Worm (Caenorhabditis elegans) whole organism, early embryonic: ENCODE data around the gene sri-43.

Experiments
- B0310.2 ChIP-seq: sonication (generic microtip); optimal IDR thresholded peaks from 2 replicates; lab custom pipeline; 2016; ENCODE audit warnings: mild to moderate bottlenecking, missing genetic modification characterization, missing compliant biosample characterization
- F13C5.2 ChIP-seq: sonication (generic microtip); optimal IDR thresholded peaks from 2 replicates; lab custom pipeline; 2017; ENCODE audit warnings: mild to moderate bottlenecking, missing genetic modification characterization, inconsistent platforms, missing compliant biosample characterization
- aly-1 ChIP-seq: sonication (generic microtip); optimal IDR thresholded peaks from 2 replicates; lab custom pipeline; 2016; ENCODE audit warnings: missing genetic modification characterization, missing compliant biosample characterization
- ama-1 ChIP-seq: fragments of 150-350 bp; optimal IDR thresholded peaks from 2 replicates; lab custom pipeline; 2014
- ceh-13 ChIP-seq: fragments of 200-800 bp; sonication (Bioruptor generic); optimal IDR thresholded peaks from 2 replicates; lab custom pipeline; 2018; ENCODE audit warnings: mild to moderate bottlenecking, missing genetic modification characterization, missing compliant biosample characterization
- ceh-36 ChIP-seq: sonication (generic microtip); optimal IDR thresholded peaks from 2 replicates; lab custom pipeline; 2016; ENCODE audit warnings: missing genetic modification characterization, inconsistent platforms, missing compliant biosample characterization
- ets-7 ChIP-seq: sonication (generic microtip); optimal IDR thresholded peaks from 2 replicates; lab custom pipeline; 2016; ENCODE audit warnings: missing genotype, missing genetic modification characterization, missing compliant biosample characterization
- flt-1 ChIP-seq: fragments of 200-800 bp; sonication (Bioruptor generic); IDR thresholded peaks from 2 replicates; pipeline ENCODE4 v1.3.6; 2022; ENCODE audit warnings: missing genetic modification characterization, missing compliant biosample characterization
- hmbx-1 ChIP-seq: sonication (generic microtip); optimal IDR thresholded peaks from 2 replicates; lab custom pipeline; 2016; ENCODE audit warnings: mild to moderate bottlenecking, missing genetic modification characterization, missing compliant biosample characterization
- hmg-4 ChIP-seq: fragments of 200-800 bp; sonication (Bioruptor generic); optimal IDR thresholded peaks from 2 replicates; lab custom pipeline; 2018; ENCODE audit warnings: mild to moderate bottlenecking, missing genetic modification characterization, missing compliant biosample characterization
- hnd-1 ChIP-seq: sonication (generic microtip); optimal IDR thresholded peaks from 2 replicates; lab custom pipeline; 2016; ENCODE audit warnings: missing genetic modification characterization, missing compliant biosample characterization
- pes-1 ChIP-seq: fragments of 200-800 bp; sonication (Bioruptor generic); IDR thresholded peaks from 2 replicates; pipeline ENCODE4 v1.3.6; 2022; ENCODE audit warnings: missing genetic modification reagents, missing genetic modification characterization, missing compliant biosample characterization
- scrt-1 ChIP-seq: fragments of 200-800 bp; sonication (Bioruptor generic); IDR thresholded peaks from 2 replicates; pipeline ENCODE4 v1.3.6; 2022; ENCODE audit warnings: missing genetic modification characterization, missing compliant biosample characterization
- sea-1 ChIP-seq: fragments of 200-800 bp; sonication (Bioruptor generic); conservative IDR thresholded peaks from 2 replicates; pipeline ENCODE4 v1.3.6; 2022; ENCODE audit warnings: missing genetic modification characterization, missing compliant biosample characterization
- tbx-11 ChIP-seq: fragments of 200-800 bp; sonication (Bioruptor generic); IDR thresholded peaks from 2 replicates; pipeline ENCODE4 v1.3.6; 2022; ENCODE audit warnings: missing genetic modification characterization, missing compliant biosample characterization
- tbx-37 ChIP-seq: fragments of 200-800 bp; sonication (Bioruptor generic); conservative IDR thresholded peaks from 2 replicates; pipeline ENCODE4 v1.3.6; 2022; ENCODE audit warnings: missing genetic modification reagents, missing genetic modification characterization, missing compliant biosample characterization
- tra-4 ChIP-seq: sonication (generic microtip); optimal IDR thresholded peaks from 2 replicates; lab custom pipeline; 2017; ENCODE audit warnings: missing genetic modification characterization, missing compliant biosample characterization

The sri-43 gene

ce11 chrII:3117471-3117870, 27.0 kb downstream of the sri-43 start, which contains the start of gene T10D4.7:
T10D4.7 (plus strand) TSS chrII:3117771.
- TF ChIP-seq pes-1 (GFP tag; lab: Robert Waterston, UW) (no peak), hmg-4 (no peak), tbx-11 (no peak), F13C5.2 (tag; lab: Kevin White, UChicago) (no peak), sea-1 (GFP tag; lab: Robert Waterston, UW) (no peak), flt-1 (GFP tag; lab: Robert Waterston, UW) (no peak), ets-7 (tag; lab: Kevin White, UChicago) (no peak), ama-1 (no peak), scrt-1 (no peak), tbx-37 (no peak)

- TF ChIP-seq pes-1 (GFP tag; lab: Robert Waterston, UW) (no peak), scrt-1 (no peak), ceh-36 (tag; lab: Kevin White, UChicago) (no peak), B0310.2 (tag; lab: Kevin White, UChicago) (no peak), hnd-1 (tag; lab: Kevin White, UChicago) (no peak), aly-1 (tag; lab: Kevin White, UChicago) (no peak), hmbx-1 (tag; lab: Kevin White, UChicago) (no peak), tbx-11 (no peak), hmg-4 (no peak)
Observed at ce11 chrII:3113934-3114333, 30.5 kb downstream of the sri-43 start, which contains the start of gene clec-123. clec-123 (plus strand) TSS chrII:3114234.

ce11 chrII:3113289-3113688, 31.2 kb downstream of the sri-43 start:
- no peak for TF ChIP-seq pes-1 (GFP tag; lab: Robert Waterston, UW)
- TF ChIP-seq F13C5.2 (tag; lab: Kevin White, UChicago) = no peak
- TF ChIP-seq scrt-1 = no peak
- TF ChIP-seq ceh-13 (GFP tag; lab: Kevin White, UChicago) = no peak
- TF ChIP-seq ama-1 = no peak
- no peak for TF ChIP-seq hmbx-1 (tag; lab: Kevin White, UChicago)
- TF ChIP-seq tbx-11 = no peak
- TF ChIP-seq tra-4 (tag; lab: Kevin White, UChicago) = no peak
- TF ChIP-seq ceh-36 (tag; lab: Kevin White, UChicago) = no peak
- no peak for TF ChIP-seq flt-1 (GFP tag; lab: Robert Waterston, UW)
- no peak for TF ChIP-seq hmg-4

ce11 chrII:3112313-3112712, 32.1 kb downstream of the sri-43 start, which contains the start of gene Y25C1A.2:
Y25C1A.2 (plus strand) TSS chrII:3112613.
- TF ChIP-seq scrt-1 = no peak
- no peak for TF ChIP-seq tra-4 (tag; lab: Kevin White, UChicago)
- TF ChIP-seq aly-1 (tag; lab: Kevin White, UChicago) = no peak
- no peak for TF ChIP-seq hnd-1 (tag; lab: Kevin White, UChicago)
- TF ChIP-seq hmg-4 = no peak
- no peak for TF ChIP-seq hmbx-1 (tag; lab: Kevin White, UChicago)
- TF ChIP-seq tbx-37 = no peak
- TF ChIP-seq ceh-13 (GFP tag; lab: Kevin White, UChicago) = no peak
- no peak for TF ChIP-seq flt-1 (GFP tag; lab: Robert Waterston, UW)
- TF ChIP-seq ceh-36 (tag; lab: Kevin White, UChicago) = no peak
- no peak for TF ChIP-seq B0310.2 (tag; lab: Kevin White, UChicago)
- no peak for TF ChIP-seq tbx-11
- no peak for TF ChIP-seq sea-1 (GFP tag; lab: Robert Waterston, UW)
- TF ChIP-seq ets-7 (tag; lab: Kevin White, UChicago) = no peak
- TF ChIP-seq pes-1 (GFP tag; lab: Robert Waterston, UW) = no peak
- no peak for TF ChIP-seq F13C5.2 (tag; lab: Kevin White, UChicago)
- no peak for TF ChIP-seq ama-1

ce11 chrII:3111147-3111546, 33.3 kb downstream of the sri-43 start, which contains the start of gene Y25C1A.13:
Y25C1A.13 (minus strand) TSS chrII:3111247.
- TF ChIP-seq tbx-37 (no peak), ama-1 (no peak), tbx-11 (no peak), sea-1 (GFP tag; lab: Robert Waterston, UW) (no peak), ceh-13 (GFP tag; lab: Kevin White, UChicago) (no peak), pes-1 (GFP tag; lab: Robert Waterston, UW) (no peak), flt-1 (GFP tag; lab: Robert Waterston, UW) (no peak), hmbx-1 (tag; lab: Kevin White, UChicago) (no peak), F13C5.2 (tag; lab: Kevin White, UChicago) (no peak), hmg-4 (no peak), ets-7 (tag; lab: Kevin White, UChicago) (no peak), ceh-36 (tag; lab: Kevin White, UChicago) (no peak), hnd-1 (tag; lab: Kevin White, UChicago) (no peak)

ce11 chrII:3110099-3110498, 34.4 kb downstream of the sri-43 start:
- no peak for TF ChIP-seq F13C5.2 (tag; lab: Kevin White, UChicago)
- TF ChIP-seq tra-4 (tag; lab: Kevin White, UChicago) = no peak
- TF ChIP-seq ama-1 = no peak
- TF ChIP-seq scrt-1 = no peak
- no peak for TF ChIP-seq aly-1 (tag; lab: Kevin White, UChicago)
- TF ChIP-seq hmg-4 = no peak
- no peak for TF ChIP-seq tbx-37
- no peak for TF ChIP-seq hmbx-1 (tag; lab: Kevin White, UChicago)
- TF ChIP-seq flt-1 (GFP tag; lab: Robert Waterston, UW) = no peak
- TF ChIP-seq ets-7 (tag; lab: Kevin White, UChicago) = no peak
- no peak for TF ChIP-seq ceh-36 (tag; lab: Kevin White, UChicago)

- TF ChIP-seq pes-1 (GFP tag; lab: Robert Waterston, UW) (no peak), scrt-1 (no peak), F13C5.2 (tag; lab: Kevin White, UChicago) (no peak), ceh-13 (GFP tag; lab: Kevin White, UChicago) (no peak), tra-4 (tag; lab: Kevin White, UChicago) (no peak), hmbx-1 (tag; lab: Kevin White, UChicago) (no peak), aly-1 (tag; lab: Kevin White, UChicago) (no peak), hmg-4 (no peak), hnd-1 (tag; lab: Kevin White, UChicago) (no peak), tbx-37 (no peak), ceh-36 (tag; lab: Kevin White, UChicago) (no peak), flt-1 (GFP tag; lab: Robert Waterston, UW) (no peak), tbx-11 (no peak)
Observed at ce11 chrII:3109533-3109932, 34.9 kb downstream of the sri-43 start.
